Worm (Caenorhabditis elegans): ENCODE results near the gene chil-16.

DNA sequence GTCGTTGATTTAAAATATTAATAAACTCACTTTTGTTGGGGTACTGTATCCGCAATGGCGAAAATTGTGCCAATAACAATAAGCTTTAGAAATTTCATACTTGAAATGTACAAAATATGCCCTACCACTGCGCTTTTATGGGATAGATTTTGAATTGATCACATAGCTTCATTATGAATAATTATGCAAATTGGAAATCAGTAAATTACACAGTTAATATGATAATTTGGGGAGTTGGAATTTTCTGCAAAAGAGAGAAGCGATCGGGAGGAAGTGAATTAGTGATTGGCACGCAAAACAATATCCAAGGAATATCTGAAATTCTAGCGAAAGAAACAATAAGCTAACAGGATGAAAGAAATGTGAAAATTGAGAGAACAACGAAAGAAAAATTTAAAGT lies 15.7 kb downstream of the chil-16 start, which contains the start of gene M176.10:
- TF ChIP-seq B0261.1 (tag; optimal IDR thresholded peaks at IDR 0.05) (no peak), hmg-20 (GFP tag; IDR thresholded peaks at IDR 0.05) (no peak)

Data from whole organism, young adult.